Worm (Caenorhabditis elegans) whole organism, late embryonic: ENCODE results near the gene twk-28.

Experiments
- ama-1 ChIP-seq: fragments of 150-350 bp; optimal IDR thresholded peaks from 2 replicates; lab custom pipeline; 2014
- ceh-2 ChIP-seq: sonication (generic microtip); optimal IDR thresholded peaks from 2 replicates; lab custom pipeline; 2016; ENCODE audit warnings: missing genotype, missing genetic modification characterization, missing compliant biosample characterization
- eyg-1 ChIP-seq: sonication (generic microtip); optimal IDR thresholded peaks from 2 replicates; lab custom pipeline; 2016; ENCODE audit warnings: missing genotype, missing genetic modification characterization, missing compliant biosample characterization
- fax-1 ChIP-seq: sonication (generic microtip); optimal IDR thresholded peaks from 2 replicates; lab custom pipeline; 2016; ENCODE audit warnings: missing genotype, missing genetic modification characterization, missing compliant biosample characterization
- fkh-6 ChIP-seq: sonication (generic microtip); optimal IDR thresholded peaks from 2 replicates; lab custom pipeline; 2016; ENCODE audit warnings: missing genetic modification characterization, missing compliant biosample characterization
- lin-11 ChIP-seq: fragments of 200-800 bp; sonication (Bioruptor generic); optimal IDR thresholded peaks from 2 replicates; lab custom pipeline; 2018; ENCODE audit warnings: mild to moderate bottlenecking, missing genetic modification characterization, missing compliant biosample characterization
- nfya-1 ChIP-seq: sonication (generic microtip); optimal IDR thresholded peaks from 2 replicates; lab custom pipeline; 2017; ENCODE audit warnings: missing genetic modification characterization, mild to moderate bottlenecking, missing compliant biosample characterization, antibody characterized with exemption, moderate library complexity
- nhr-232 ChIP-seq: sonication (generic microtip); optimal IDR thresholded peaks from 2 replicates; lab custom pipeline; 2016; ENCODE audit warnings: missing genetic modification characterization, missing compliant biosample characterization
- unc-42 ChIP-seq: sonication (generic microtip); optimal IDR thresholded peaks from 2 replicates; lab custom pipeline; 2016; ENCODE audit warnings: missing genotype, missing genetic modification characterization, missing compliant biosample characterization
- unc-55 ChIP-seq: sonication (generic microtip); optimal IDR thresholded peaks from 2 replicates; lab custom pipeline; 2017; ENCODE audit warnings: missing biosample characterization, missing genetic modification reagents, missing genetic modification characterization

- TF ChIP-seq fax-1 = no peak
- TF ChIP-seq unc-55 (GFP tag; lab: Kevin White, UChicago) = no peak
- no peak for TF ChIP-seq fkh-6 (tag; lab: Kevin White, UChicago)
- TF ChIP-seq ceh-2 = no peak
- no peak for TF ChIP-seq nhr-232 (tag; lab: Kevin White, UChicago)
- no peak for TF ChIP-seq ama-1
- no peak for TF ChIP-seq unc-42 (tag; lab: Kevin White, UChicago)
- no peak for TF ChIP-seq lin-11 (tag; lab: Kevin White, UChicago)
- TF ChIP-seq nfya-1 = no peak
- no peak for TF ChIP-seq eyg-1 (tag; lab: Kevin White, UChicago)
These were observed 43.4 kb downstream of the twk-28 start, which contains the start of gene rab-37 for ce11 chrX:4235752-4236151.
